Worm (Caenorhabditis elegans): ENCODE measurements around the gene D1046.4.

Gene D1046.4

ce11 chrIV:8923381-8923780 is 10.3 kb upstream of the D1046.4 start:
- TF ChIP-seq unc-39 (tag; optimal IDR thresholded peaks at IDR 0.05) (no peak), ham-2 (GFP tag; optimal IDR thresholded peaks at IDR 0.05) (no peak), zip-8 (tag; optimal IDR thresholded peaks at IDR 0.05) (no peak), mab-5 (tag; optimal IDR thresholded peaks at IDR 0.05) (no peak), ceh-83 (GFP tag; optimal IDR thresholded peaks at IDR 0.05) (no peak), flh-1 (GFP tag; optimal IDR thresholded peaks at IDR 0.05) (no peak), unc-62 (GFP tag; optimal IDR thresholded peaks at IDR 0.05) (no peak)

DNA sequence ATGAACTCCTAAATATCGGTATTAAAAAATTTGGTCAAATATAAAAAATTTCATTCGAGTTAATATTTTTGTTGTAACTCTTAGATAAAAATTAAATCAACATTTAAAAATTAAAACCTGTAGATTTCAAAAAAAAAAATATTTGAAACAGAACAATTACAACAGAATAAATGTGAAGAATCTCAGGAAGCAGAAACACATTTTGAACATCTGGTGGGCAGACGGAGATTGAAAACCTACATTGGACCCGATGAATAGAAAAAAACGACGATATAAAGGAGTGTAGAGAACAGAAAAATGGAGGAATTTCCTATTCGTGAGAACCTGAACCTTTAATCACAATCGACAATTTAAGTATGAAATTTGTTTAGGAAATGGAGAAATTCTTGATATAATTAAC is 9.5 kb upstream of the D1046.4 start:
- TF ChIP-seq ces-1 (GFP tag; optimal IDR thresholded peaks at IDR 0.05) (no peak), pha-4 (tag; optimal IDR thresholded peaks at IDR 0.05) (no peak), elt-3 (tag; optimal IDR thresholded peaks at IDR 0.05) (no peak), ceh-39 (tag; optimal IDR thresholded peaks at IDR 0.05) (no peak), mep-1 (tag; optimal IDR thresholded peaks at IDR 0.05) (no peak), mab-5 (tag; optimal IDR thresholded peaks at IDR 0.05) (no peak), sptf-1 (tag; optimal IDR thresholded peaks at IDR 0.05) (no peak), zip-8 (tag; optimal IDR thresholded peaks at IDR 0.05) (no peak)

- TF ChIP-seq unc-62 (GFP tag; optimal IDR thresholded peaks at IDR 0.05) (no peak), unc-120 (tag; optimal IDR thresholded peaks at IDR 0.05; ENCODE audit: poor library complexity, severe bottlenecking) (no peak), ces-1 (GFP tag; optimal IDR thresholded peaks at IDR 0.05) (peak; percentile 53), ceh-39 (tag; optimal IDR thresholded peaks at IDR 0.05) (peak; percentile 30), lsy-2 (tag; optimal IDR thresholded peaks at IDR 0.05) (peak; percentile 12)
Measured at ce11 chrIV:8925990-8926389, 7.7 kb upstream of the D1046.4 start, which contains the start of the genes D1046.2 and cfim-2. D1046.2 (minus strand) TSS chrIV:8926067. cfim-2 (plus strand) TSS chrIV:8926324.

ce11 chrIV:8926511-8926910 is 7.2 kb upstream of the D1046.4 start:
- TF ChIP-seq ham-2 (GFP tag; optimal IDR thresholded peaks at IDR 0.05) (no peak), nhr-237 (tag; optimal IDR thresholded peaks at IDR 0.05) (no peak), mls-2 (tag; optimal IDR thresholded peaks at IDR 0.05) (no peak), ceh-43 (GFP tag; optimal IDR thresholded peaks at IDR 0.05) (no peak), cnd-1 (tag; optimal IDR thresholded peaks at IDR 0.05) (no peak), ces-1 (GFP tag; optimal IDR thresholded peaks at IDR 0.05) (no peak), mep-1 (tag; optimal IDR thresholded peaks at IDR 0.05) (no peak), nhr-76 (tag; optimal IDR thresholded peaks at IDR 0.05) (no peak), mab-5 (tag; optimal IDR thresholded peaks at IDR 0.05) (no peak), sem-2 (GFP tag; optimal IDR thresholded peaks at IDR 0.05) (no peak), nhr-28 (tag; optimal IDR thresholded peaks at IDR 0.05) (no peak), sptf-1 (tag; optimal IDR thresholded peaks at IDR 0.05) (no peak), ztf-11 (tag; optimal IDR thresholded peaks at IDR 0.05) (no peak), M03D4.4 (tag; optimal IDR thresholded peaks at IDR 0.05) (no peak), ceh-83 (GFP tag; optimal IDR thresholded peaks at IDR 0.05) (no peak), nhr-2 (tag; optimal IDR thresholded peaks at IDR 0.05) (no peak), bed-3 (GFP tag; optimal IDR thresholded peaks at IDR 0.05) (no peak), blmp-1 (tag; optimal IDR thresholded peaks at IDR 0.05) (no peak)

DNA sequence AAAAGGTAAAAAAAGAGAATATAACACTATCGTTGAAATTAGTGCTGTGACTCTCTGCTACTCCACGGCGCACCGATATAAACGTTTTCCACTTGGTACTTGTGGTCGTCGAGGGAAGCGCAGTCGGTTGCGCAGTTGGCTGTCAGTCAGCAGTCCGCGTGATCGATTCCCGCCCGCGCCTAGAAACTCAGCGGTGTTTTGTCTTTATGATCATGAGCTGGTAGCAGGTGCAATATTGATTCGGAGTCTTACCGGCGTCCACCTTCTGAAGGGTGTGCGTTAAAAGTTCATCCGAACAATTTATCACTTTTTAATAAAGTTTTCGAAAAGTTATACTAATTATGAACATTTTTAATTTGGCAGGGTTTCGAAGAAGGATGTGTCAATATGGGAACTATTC is 6.6 kb upstream of the D1046.4 start:
- TF ChIP-seq ces-1 (GFP tag; optimal IDR thresholded peaks at IDR 0.05) (peak; percentile 4), ceh-39 (tag; optimal IDR thresholded peaks at IDR 0.05) (no peak), cnd-1 (tag; optimal IDR thresholded peaks at IDR 0.05) (peak; percentile 98), nhr-28 (tag; optimal IDR thresholded peaks at IDR 0.05) (peak; percentile 58), elt-1 (tag; optimal IDR thresholded peaks at IDR 0.05; ENCODE audit: borderline replicate concordance, insufficient read depth) (no peak), nhr-2 (tag; optimal IDR thresholded peaks at IDR 0.05) (peak; percentile 10), pha-4 (tag; optimal IDR thresholded peaks at IDR 0.05) (peak; percentile 68), hlh-1 (tag; optimal IDR thresholded peaks at IDR 0.05) (peak; percentile 74), lin-13 (tag; optimal IDR thresholded peaks at IDR 0.05) (peak; percentile 59), snpc-4 (tag; optimal IDR thresholded peaks at IDR 0.05) (no peak), ceh-43 (GFP tag; optimal IDR thresholded peaks at IDR 0.05) (peak; percentile 97), nhr-12 (tag; optimal IDR thresholded peaks at IDR 0.05) (no peak), tbx-8 (GFP tag; optimal IDR thresholded peaks at IDR 0.05) (peak; percentile 94), sem-2 (GFP tag; optimal IDR thresholded peaks at IDR 0.05) (peak; percentile 96), zip-8 (tag; optimal IDR thresholded peaks at IDR 0.05) (no peak), lin-32 (GFP tag; optimal IDR thresholded peaks at IDR 0.05) (peak; percentile 96), drap-1 (GFP tag; optimal IDR thresholded peaks at IDR 0.05) (peak; percentile 97), unc-39 (tag; optimal IDR thresholded peaks at IDR 0.05) (no peak), ham-2 (GFP tag; optimal IDR thresholded peaks at IDR 0.05) (peak; percentile 96), elt-3 (tag; optimal IDR thresholded peaks at IDR 0.05) (peak; percentile 64), nhr-237 (tag; optimal IDR thresholded peaks at IDR 0.05) (peak; percentile 57), nhr-76 (tag; optimal IDR thresholded peaks at IDR 0.05) (peak; percentile 28), lsy-2 (tag; optimal IDR thresholded peaks at IDR 0.05) (peak; percentile 43), bed-3 (GFP tag; optimal IDR thresholded peaks at IDR 0.05) (peak; percentile 94), mep-1 (tag; optimal IDR thresholded peaks at IDR 0.05) (peak; percentile 58), sptf-1 (tag; optimal IDR thresholded peaks at IDR 0.05) (peak; percentile 99), ceh-83 (GFP tag; optimal IDR thresholded peaks at IDR 0.05) (peak; percentile 98), blmp-1 (tag; optimal IDR thresholded peaks at IDR 0.05) (no peak), M03D4.4 (tag; optimal IDR thresholded peaks at IDR 0.05) (peak; percentile 97), mls-2 (tag; optimal IDR thresholded peaks at IDR 0.05) (peak; percentile 98), unc-120 (tag; optimal IDR thresholded peaks at IDR 0.05; ENCODE audit: poor library complexity, severe bottlenecking) (peak; percentile 92), ztf-11 (tag; optimal IDR thresholded peaks at IDR 0.05) (peak; percentile 62), mab-5 (tag; optimal IDR thresholded peaks at IDR 0.05) (peak; percentile 34), unc-62 (GFP tag; optimal IDR thresholded peaks at IDR 0.05) (peak; percentile 84), flh-1 (GFP tag; optimal IDR thresholded peaks at IDR 0.05) (peak; percentile 95)

Measured in whole organism, mixed stage, embryonic.